Worm (Caenorhabditis elegans) whole organism, midembryonic: ENCODE measurements around the gene T11B7.5.

ENCODE experiments used
- T22C8.4 ChIP-seq: fragments of 200-800 bp; sonication (Bioruptor generic); IDR thresholded peaks from 2 replicates; pipeline ENCODE4 v1.3.6; 2022; ENCODE audit warnings: missing genetic modification characterization, missing compliant biosample characterization
- med-1 ChIP-seq: sonication (generic microtip); optimal IDR thresholded peaks from 2 replicates; lab custom pipeline; 2017; ENCODE audit warnings: missing genetic modification characterization, mild to moderate bottlenecking, missing compliant biosample characterization, antibody characterized with exemption, missing genetic modification reagents; ENCODE audit not compliant: insufficient read depth

DNA sequence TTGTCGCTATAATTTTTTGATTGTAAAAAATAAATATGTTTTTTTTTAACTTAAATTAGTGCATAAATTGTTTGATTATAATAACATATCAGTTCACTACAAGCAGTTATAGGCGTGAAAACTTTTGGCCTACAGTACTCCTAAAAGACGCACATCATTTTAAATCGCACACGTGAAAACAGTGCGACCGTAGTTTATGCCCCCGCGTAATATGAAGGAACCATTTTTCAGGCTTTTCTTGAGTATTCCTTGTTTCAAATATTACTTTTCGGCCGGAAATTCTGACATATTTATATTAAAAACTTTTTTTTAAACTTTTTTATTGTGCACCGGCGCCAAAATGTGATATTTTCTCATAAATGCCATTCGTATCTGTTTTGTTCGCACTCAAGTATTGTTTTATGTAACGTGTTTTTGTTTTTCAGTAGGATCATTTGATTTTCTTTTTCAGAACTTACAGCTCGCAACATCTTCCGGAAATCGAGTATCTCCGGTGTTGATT is 32.7 kb upstream of the T11B7.5 start, which contains the start of gene oma-1:
- no peak for TF ChIP-seq T22C8.4 (GFP tag; lab: Robert Waterston, UW)
- no peak for TF ChIP-seq med-1
